Fruit fly (Drosophila melanogaster): ENCODE results near the gene mRpS30.

mRpS30 gene

DNA sequence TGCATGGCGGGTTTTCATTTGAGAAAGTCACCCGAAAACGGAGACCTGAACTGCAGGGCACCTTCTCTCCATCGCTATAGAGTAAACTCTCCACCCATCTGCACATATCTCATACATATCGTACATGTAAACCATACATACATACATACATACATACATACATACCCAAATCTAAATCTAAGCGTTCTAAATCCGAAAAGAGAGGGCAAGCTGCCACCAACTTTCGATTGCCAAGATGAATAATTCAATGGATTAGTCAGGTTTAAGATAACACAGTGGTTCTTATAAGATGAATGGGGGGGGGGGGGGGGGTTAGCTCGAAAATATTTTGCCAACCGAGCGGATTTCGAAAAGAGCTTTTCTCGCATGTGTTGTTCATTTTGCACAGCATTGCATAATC, 28.6 kb downstream of the mRpS30 start:
- TF ChIP-seq Sin3A (optimal IDR thresholded peaks at IDR 0.05) (no peak), psq (optimal IDR thresholded peaks at IDR 0.05) (no peak), Myc (optimal IDR thresholded peaks at IDR 0.05) (no peak), insv (optimal IDR thresholded peaks at IDR 0.05) (no peak), ttk (optimal IDR thresholded peaks at IDR 0.05) (no peak), h (optimal IDR thresholded peaks at IDR 0.05) (no peak)

DNA sequence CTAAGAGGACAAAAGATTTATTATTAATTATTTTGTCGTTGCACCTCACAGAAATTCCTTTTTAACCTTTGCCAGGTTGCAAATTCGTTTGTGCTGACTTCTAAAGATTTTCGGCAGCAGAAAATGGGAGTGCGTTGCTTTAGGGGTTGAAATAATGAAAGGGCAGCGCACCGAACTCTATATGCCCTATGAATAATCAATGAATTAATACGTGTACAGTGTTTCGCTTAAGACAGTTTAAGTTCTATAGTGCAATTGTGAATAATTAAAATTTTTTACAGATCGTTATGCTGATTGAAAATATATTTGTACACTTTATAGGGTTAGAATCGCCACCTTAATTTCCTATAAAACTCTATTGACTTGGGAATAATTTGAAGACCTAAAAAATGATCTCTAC, 30.3 kb downstream of the mRpS30 start:
- no peak for TF ChIP-seq ttk (optimal IDR thresholded peaks at IDR 0.05)
- no peak for TF ChIP-seq psq (optimal IDR thresholded peaks at IDR 0.05)
- TF ChIP-seq insv (optimal IDR thresholded peaks at IDR 0.05): no peak
- no peak for TF ChIP-seq Sin3A (optimal IDR thresholded peaks at IDR 0.05)
- no peak for TF ChIP-seq Myc (optimal IDR thresholded peaks at IDR 0.05)
- TF ChIP-seq h (optimal IDR thresholded peaks at IDR 0.05): no peak

DNA sequence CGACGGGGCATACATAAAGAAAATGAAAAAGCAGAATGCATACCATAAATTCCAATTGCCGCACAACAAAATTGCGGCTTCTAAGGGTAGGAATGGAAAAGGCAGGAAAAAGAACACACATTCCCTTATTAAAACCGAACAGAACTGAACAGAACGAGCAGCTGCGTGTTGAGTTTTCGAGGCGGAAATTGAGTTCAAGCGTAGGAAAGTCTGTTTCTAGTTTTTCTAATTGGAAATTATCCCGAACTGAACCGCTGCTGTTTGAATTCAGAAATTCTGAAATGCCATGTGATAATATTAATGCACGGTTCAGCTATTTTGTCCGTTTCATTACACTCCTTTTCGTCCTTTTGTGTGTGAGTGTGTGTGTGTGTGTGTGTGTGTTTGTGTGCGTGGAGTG, 31.1 kb downstream of the mRpS30 start:
- TF ChIP-seq ttk (optimal IDR thresholded peaks at IDR 0.05) (no peak), Myc (optimal IDR thresholded peaks at IDR 0.05) (no peak), Sin3A (optimal IDR thresholded peaks at IDR 0.05) (no peak), h (optimal IDR thresholded peaks at IDR 0.05) (no peak), psq (optimal IDR thresholded peaks at IDR 0.05) (no peak), insv (optimal IDR thresholded peaks at IDR 0.05) (no peak)

DNA sequence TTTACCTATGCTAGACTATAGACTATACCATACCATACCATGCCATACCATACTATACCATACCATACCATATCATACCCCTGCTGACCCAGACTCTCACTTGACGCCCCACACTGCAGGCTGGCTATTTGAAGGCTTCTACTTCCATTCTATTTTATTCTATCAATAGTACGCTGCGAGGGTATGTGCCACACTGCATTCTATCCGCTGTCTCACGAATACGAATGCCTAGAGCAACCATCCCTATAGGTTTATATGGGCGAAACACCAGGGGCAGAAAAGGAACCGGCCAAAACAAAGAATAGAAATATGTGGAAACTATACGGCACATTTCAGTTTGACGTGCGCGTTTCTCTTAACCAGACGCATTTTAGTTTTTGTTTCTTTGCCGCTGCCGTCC, 32.0 kb downstream of the mRpS30 start:
- TF ChIP-seq psq (optimal IDR thresholded peaks at IDR 0.05): no peak
- no peak for TF ChIP-seq Sin3A (optimal IDR thresholded peaks at IDR 0.05)
- TF ChIP-seq ttk (optimal IDR thresholded peaks at IDR 0.05): no peak
- no peak for TF ChIP-seq Myc (optimal IDR thresholded peaks at IDR 0.05)
- TF ChIP-seq h (optimal IDR thresholded peaks at IDR 0.05): no peak
- no peak for TF ChIP-seq insv (optimal IDR thresholded peaks at IDR 0.05)

DNA sequence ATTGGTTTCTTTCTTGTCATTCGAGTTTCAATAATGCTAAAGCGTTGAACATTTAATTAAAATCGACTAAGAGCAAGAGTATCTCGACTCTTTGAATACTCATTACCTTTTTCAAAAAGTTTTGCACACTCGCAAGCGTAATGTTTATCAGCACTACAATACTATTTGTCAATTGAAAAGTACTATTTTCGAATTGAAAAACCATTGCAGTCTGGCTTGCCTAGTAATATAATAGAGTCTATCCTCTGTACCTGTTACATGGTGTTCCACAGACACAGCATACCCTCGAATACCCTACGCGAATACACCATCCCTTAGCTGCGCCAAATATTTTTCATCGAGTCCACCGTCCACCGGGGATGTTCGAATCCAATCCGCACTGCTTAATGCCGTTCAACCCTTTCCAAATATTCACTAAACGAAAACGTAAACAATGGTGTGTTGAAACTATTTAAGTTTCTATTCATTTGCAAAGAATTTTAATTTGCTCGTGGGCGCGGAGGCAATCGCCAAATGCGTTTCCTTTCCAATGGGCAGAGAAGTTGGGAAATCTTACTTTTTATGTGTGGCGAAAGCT, 32.8 kb downstream of the mRpS30 start:
- no peak for TF ChIP-seq h (optimal IDR thresholded peaks at IDR 0.05)
- TF ChIP-seq psq (optimal IDR thresholded peaks at IDR 0.05): no peak
- no peak for TF ChIP-seq Sin3A (optimal IDR thresholded peaks at IDR 0.05)
- no peak for TF ChIP-seq ttk (optimal IDR thresholded peaks at IDR 0.05)
- TF ChIP-seq insv (optimal IDR thresholded peaks at IDR 0.05): no peak
- TF ChIP-seq Myc (optimal IDR thresholded peaks at IDR 0.05): no peak

DNA sequence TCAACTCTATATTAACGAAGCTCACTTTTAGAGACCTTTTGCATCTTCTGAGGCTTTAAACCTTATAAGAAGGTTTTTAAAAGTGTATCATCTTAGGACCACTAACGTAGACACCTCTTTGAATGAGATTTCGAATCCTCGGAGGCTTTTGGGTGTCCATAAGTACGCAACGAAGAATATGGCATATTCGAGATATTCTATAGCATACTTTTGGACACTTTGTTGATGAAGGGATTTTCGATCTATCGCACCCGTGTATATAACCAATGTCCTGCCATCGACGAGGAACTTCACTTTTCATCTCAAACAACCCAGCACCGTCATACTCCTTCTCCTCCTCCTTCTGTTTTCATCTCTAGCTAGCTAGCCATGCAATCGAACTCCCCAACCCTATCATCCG, 36.5 kb downstream of the mRpS30 start:
- TF ChIP-seq ttk (optimal IDR thresholded peaks at IDR 0.05) (no peak), psq (optimal IDR thresholded peaks at IDR 0.05) (no peak), Sin3A (optimal IDR thresholded peaks at IDR 0.05) (no peak), insv (optimal IDR thresholded peaks at IDR 0.05) (no peak), h (optimal IDR thresholded peaks at IDR 0.05) (no peak)

DNA sequence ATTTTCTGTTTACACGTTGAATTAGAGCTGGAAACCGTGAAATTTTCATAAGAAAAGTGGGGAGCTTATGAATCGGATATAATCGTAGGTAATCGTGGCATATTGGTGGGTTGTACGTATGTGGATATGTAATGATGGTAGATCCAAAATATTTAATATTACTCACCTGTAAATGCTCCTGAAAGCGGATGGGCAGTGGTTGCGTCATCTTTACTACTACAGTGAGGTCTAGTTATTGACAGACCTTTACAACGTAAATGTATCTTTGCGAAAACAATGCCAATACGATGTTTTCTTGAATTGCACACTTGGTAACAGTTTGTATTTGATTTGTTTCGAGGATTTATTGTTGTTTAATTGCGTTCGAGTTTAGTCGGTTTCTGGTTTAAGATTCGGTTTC, 48.1 kb downstream of the mRpS30 start:
- TF ChIP-seq ttk (optimal IDR thresholded peaks at IDR 0.05): no peak
- no peak for TF ChIP-seq Sin3A (optimal IDR thresholded peaks at IDR 0.05)
- no peak for TF ChIP-seq insv (optimal IDR thresholded peaks at IDR 0.05)
- TF ChIP-seq Myc (optimal IDR thresholded peaks at IDR 0.05): no peak
- TF ChIP-seq psq (optimal IDR thresholded peaks at IDR 0.05): no peak
- TF ChIP-seq h (optimal IDR thresholded peaks at IDR 0.05): no peak

DNA sequence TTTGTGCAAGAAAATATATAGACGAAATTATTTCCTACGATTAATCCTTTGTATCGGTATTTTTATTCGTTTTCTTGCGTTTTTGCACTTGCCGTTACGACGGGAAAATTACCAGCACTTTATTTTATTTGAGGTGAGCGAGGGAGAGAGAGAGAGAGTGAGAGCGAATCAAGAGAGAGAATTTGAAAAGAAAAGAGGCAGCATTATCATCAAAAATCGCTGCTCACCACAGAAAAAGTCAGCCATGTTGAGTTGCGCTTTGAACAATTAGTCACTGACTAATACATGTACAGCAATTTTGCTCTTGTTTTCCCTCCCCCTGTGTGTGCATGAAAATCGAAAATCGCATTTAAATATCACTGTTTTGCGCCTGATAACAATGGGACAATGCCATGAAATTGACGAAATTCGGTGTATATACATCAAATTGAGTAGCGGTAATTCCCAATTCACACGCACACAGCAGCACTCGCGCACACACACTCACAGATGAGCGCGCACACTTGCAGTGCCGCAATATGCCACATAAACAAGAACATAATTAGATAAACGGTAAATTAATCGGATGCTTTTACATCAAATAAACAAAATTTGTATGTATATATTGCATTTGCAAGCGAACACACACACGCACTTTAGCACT, 48.9 kb downstream of the mRpS30 start:
- no peak for TF ChIP-seq Sin3A (optimal IDR thresholded peaks at IDR 0.05)
- TF ChIP-seq h (optimal IDR thresholded peaks at IDR 0.05): no peak
- no peak for TF ChIP-seq Myc (optimal IDR thresholded peaks at IDR 0.05)
- TF ChIP-seq ttk (optimal IDR thresholded peaks at IDR 0.05): no peak
- no peak for TF ChIP-seq insv (optimal IDR thresholded peaks at IDR 0.05)
- no peak for TF ChIP-seq psq (optimal IDR thresholded peaks at IDR 0.05)

DNA sequence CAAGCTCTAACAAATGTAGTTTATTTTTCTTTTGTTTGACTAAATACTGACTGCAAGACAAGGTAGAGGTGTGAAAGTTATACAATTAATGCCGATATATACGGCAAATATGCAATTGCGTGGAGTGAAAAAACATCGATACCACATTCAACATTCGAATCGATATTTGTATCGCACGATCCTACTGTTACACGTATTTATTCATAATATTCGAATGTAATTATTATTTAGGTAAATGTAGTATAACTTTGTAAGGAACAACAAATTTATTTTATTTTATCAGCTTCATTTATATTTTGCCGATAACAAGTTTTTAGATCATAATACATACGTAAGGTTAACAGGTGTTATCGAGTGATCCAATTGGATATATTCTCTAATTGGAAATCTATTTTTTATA, 49.5 kb downstream of the mRpS30 start, which contains the start of gene Chc:
Gene Chc (minus strand): TSS at position 98 of the 400 bp plus-strand sequence.
- TF ChIP-seq Sin3A (optimal IDR thresholded peaks at IDR 0.05) (no peak), h (optimal IDR thresholded peaks at IDR 0.05) (no peak), psq (optimal IDR thresholded peaks at IDR 0.05) (no peak), ttk (optimal IDR thresholded peaks at IDR 0.05) (no peak), Myc (optimal IDR thresholded peaks at IDR 0.05) (no peak), insv (optimal IDR thresholded peaks at IDR 0.05) (no peak)

DNA sequence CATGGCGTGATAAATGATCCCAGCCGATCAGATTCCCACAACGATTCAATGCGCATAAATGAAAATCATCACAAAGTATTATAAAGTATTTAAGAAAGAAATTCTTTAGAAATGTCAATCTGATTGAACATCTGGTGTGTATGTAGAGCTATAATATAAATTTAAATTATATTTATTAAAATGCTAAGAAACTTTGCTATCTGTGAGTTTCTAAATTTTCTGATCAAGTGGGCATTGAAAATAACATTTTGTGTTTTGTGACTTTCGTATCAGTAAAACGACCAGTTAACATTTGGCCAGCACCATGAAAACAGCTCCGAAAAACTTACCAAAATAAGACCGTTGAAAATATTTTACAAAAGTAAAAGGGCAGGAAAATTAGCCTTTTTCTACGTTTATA, 51.7 kb downstream of the mRpS30 start, which contains the start of gene CG8565:
Gene CG8565 (plus strand): TSS at position 301 of the 400 bp plus-strand sequence.
- TF ChIP-seq Sin3A (optimal IDR thresholded peaks at IDR 0.05) (no peak), h (optimal IDR thresholded peaks at IDR 0.05) (no peak), insv (optimal IDR thresholded peaks at IDR 0.05) (no peak), psq (optimal IDR thresholded peaks at IDR 0.05) (no peak), Myc (optimal IDR thresholded peaks at IDR 0.05) (no peak), ttk (optimal IDR thresholded peaks at IDR 0.05) (no peak)
